Worm (Caenorhabditis elegans): ENCODE results near the gene usp-46.

Gene usp-46

ce11 chrIII:9770590-9770989 lies 5.8 kb upstream of the usp-46 start:
- TF ChIP-seq nhr-12 (tag; optimal IDR thresholded peaks at IDR 0.05) (no peak), egl-5 (tag; optimal IDR thresholded peaks at IDR 0.05) (no peak), nhr-25 (tag; optimal IDR thresholded peaks at IDR 0.05) (no peak), tbx-2 (tag; optimal IDR thresholded peaks at IDR 0.05) (no peak), snpc-4 (tag; optimal IDR thresholded peaks at IDR 0.05) (no peak), ama-1 (optimal IDR thresholded peaks at IDR 0.05) (no peak)

DNA sequence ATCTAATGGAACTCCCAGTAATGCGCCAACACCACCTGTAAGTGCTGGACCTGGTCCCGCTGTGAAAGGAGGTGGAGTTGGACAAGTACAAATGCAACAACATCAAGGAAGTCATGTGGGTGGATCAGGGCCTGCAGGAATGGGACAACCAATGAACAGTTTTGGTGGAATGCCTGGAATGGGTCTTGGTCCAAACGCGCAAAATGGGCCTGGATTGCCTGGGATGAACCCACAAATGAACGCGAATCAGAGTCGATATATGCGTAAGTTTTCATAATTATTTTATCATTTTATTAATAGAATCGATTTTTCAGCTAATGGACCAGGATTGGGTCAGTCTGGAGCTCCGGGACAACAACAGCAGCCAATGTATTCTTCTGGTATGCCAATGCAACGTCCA lies 4.0 kb upstream of the usp-46 start:
- TF ChIP-seq nfya-1 (tag; optimal IDR thresholded peaks at IDR 0.05; ENCODE audit: insufficient read depth): no peak
- no peak for TF ChIP-seq ZK546.5 (tag; optimal IDR thresholded peaks at IDR 0.05)
- TF ChIP-seq nhr-67 (tag; optimal IDR thresholded peaks at IDR 0.05): no peak
- TF ChIP-seq nhr-28 (tag; optimal IDR thresholded peaks at IDR 0.05): no peak
- no peak for TF ChIP-seq unc-62 (GFP tag; optimal IDR thresholded peaks at IDR 0.05)
- TF ChIP-seq nhr-23 (tag; optimal IDR thresholded peaks at IDR 0.05): no peak
- TF ChIP-seq aly-2 (tag; optimal IDR thresholded peaks at IDR 0.05): no peak
- no peak for TF ChIP-seq nhr-77 (tag; optimal IDR thresholded peaks at IDR 0.05)
- no peak for TF ChIP-seq lin-15B (tag; optimal IDR thresholded peaks at IDR 0.05)
- no peak for TF ChIP-seq elt-3 (tag; optimal IDR thresholded peaks at IDR 0.05)
- TF ChIP-seq nhr-237 (tag; optimal IDR thresholded peaks at IDR 0.05): no peak
- no peak for TF ChIP-seq pha-4 (tag; optimal IDR thresholded peaks at IDR 0.05)
- TF ChIP-seq elt-2 (tag; optimal IDR thresholded peaks at IDR 0.05): no peak
- no peak for TF ChIP-seq nhr-76 (tag; optimal IDR thresholded peaks at IDR 0.05)
- no peak for TF ChIP-seq ztf-4 (tag; optimal IDR thresholded peaks at IDR 0.05)
- no peak for TF ChIP-seq tbx-2 (tag; optimal IDR thresholded peaks at IDR 0.05)
- TF ChIP-seq ceh-28 (tag; optimal IDR thresholded peaks at IDR 0.05): no peak

DNA sequence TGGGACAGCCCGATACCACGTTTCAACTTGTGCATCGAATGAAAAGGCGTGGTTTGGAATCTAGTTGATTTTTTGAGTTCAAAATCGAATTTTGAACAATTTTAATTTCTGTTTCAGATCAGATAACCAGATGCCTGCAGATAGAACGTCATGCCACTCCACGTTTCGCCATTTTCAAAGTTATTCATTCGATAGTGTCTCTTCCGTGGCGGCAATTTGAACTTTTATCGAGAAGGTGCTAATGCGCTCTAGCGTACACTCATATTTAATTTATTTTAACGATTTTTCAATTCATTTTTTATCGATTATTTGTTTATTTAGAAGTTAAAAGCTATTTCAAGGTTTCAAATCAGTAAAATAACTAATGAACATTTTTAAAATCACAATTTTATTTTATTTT lies 507 bp upstream of the usp-46 start:
- TF ChIP-seq lin-15B (tag; optimal IDR thresholded peaks at IDR 0.05): peak; percentile 18
- no peak for TF ChIP-seq nhr-23 (tag; optimal IDR thresholded peaks at IDR 0.05)

DNA sequence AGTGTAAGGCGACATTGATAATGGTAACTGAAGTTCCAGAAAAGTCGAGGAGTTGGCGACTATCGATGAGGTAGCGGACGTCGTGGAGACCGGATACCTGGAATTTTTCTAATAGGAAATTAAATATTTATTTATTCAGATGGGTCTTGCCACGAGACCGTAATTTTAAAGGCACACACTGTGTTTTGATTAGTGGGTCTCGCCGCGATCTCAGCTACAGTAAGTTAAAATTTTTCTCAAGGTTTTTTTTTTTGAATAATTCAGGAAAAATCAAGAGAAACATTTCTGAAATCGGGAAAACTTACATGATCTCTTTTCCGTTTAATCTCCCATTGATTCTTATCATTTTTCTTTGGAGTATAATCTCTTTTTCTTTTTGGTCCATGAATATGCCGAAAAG lies 2.7 kb downstream of the usp-46 start:
- TF ChIP-seq daf-12 (tag; optimal IDR thresholded peaks at IDR 0.05) (no peak), ceh-82 (tag; optimal IDR thresholded peaks at IDR 0.05) (no peak)

ce11 chrIII:9780254-9780653 lies 3.8 kb downstream of the usp-46 start, which contains the start of gene sqv-3:
sqv-3 (minus strand) TSS chrIII:9780354.
- TF ChIP-seq R02D3.7 (tag; optimal IDR thresholded peaks at IDR 0.05): no peak
- no peak for TF ChIP-seq ceh-82 (tag; optimal IDR thresholded peaks at IDR 0.05)
- no peak for TF ChIP-seq skn-1 (tag; optimal IDR thresholded peaks at IDR 0.05)
- TF ChIP-seq snpc-4 (tag; optimal IDR thresholded peaks at IDR 0.05): no peak
- no peak for TF ChIP-seq daf-12 (tag; optimal IDR thresholded peaks at IDR 0.05)
- TF ChIP-seq egl-27 (tag; optimal IDR thresholded peaks at IDR 0.05): no peak
- TF ChIP-seq fos-1 (tag; optimal IDR thresholded peaks at IDR 0.05): no peak
- TF ChIP-seq mml-1 (tag; optimal IDR thresholded peaks at IDR 0.05): no peak
- no peak for TF ChIP-seq nhr-12 (tag; optimal IDR thresholded peaks at IDR 0.05)
- no peak for TF ChIP-seq mdl-1 (tag; optimal IDR thresholded peaks at IDR 0.05)
- TF ChIP-seq unc-62 (GFP tag; optimal IDR thresholded peaks at IDR 0.05): no peak
- no peak for TF ChIP-seq egl-5 (tag; optimal IDR thresholded peaks at IDR 0.05)
- TF ChIP-seq pha-4 (tag; optimal IDR thresholded peaks at IDR 0.05): no peak
- no peak for TF ChIP-seq lin-39 (tag; optimal IDR thresholded peaks at IDR 0.05)
- no peak for TF ChIP-seq elt-1 (tag; optimal IDR thresholded peaks at IDR 0.05)
- no peak for TF ChIP-seq tbx-2 (tag; optimal IDR thresholded peaks at IDR 0.05)
- no peak for TF ChIP-seq nhr-11 (tag; optimal IDR thresholded peaks at IDR 0.05)

DNA sequence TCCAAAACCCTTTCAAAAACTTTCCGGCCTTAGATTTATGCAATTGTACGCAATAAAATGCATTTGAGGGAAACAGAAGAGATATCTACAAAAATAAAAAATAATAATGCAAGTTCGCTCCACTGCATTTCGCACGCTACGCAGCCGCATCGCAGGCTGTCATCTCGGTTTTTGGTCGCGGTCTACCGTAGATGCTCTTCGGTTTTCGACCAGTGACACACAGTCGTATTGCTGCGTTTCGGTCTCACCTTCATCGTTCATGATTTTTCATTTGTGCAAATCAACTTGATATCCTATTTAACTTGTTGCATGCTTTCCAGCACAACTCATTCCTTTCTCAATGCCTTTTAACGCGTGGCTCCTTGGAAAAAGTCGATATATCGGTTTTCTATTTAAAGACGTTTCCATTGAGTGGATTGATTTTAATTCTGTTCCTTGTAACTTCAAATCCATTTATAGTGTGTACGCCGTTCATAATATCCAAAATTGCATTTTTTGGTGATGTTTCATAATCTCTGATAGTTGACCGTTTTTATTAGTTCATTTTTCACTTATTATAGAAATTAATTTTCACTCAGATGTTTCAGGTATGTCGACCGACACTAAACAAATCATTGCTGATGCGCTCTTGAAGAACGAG lies 4.4 kb downstream of the usp-46 start, which contains the start of gene vha-1:
vha-1 (plus strand) TSS at position 590 of the 640 bp plus-strand sequence.
- TF ChIP-seq egl-5 (tag; optimal IDR thresholded peaks at IDR 0.05): peak; percentile 46
- TF ChIP-seq zag-1 (tag; optimal IDR thresholded peaks at IDR 0.05): no peak
- no peak for TF ChIP-seq nhr-67 (tag; optimal IDR thresholded peaks at IDR 0.05)
- peak; percentile 63 for TF ChIP-seq unc-62 (GFP tag; optimal IDR thresholded peaks at IDR 0.05)
- peak; percentile 16 for TF ChIP-seq fkh-10 (GFP tag; optimal IDR thresholded peaks at IDR 0.05)
- TF ChIP-seq ceh-28 (tag; optimal IDR thresholded peaks at IDR 0.05): peak; percentile 66
- TF ChIP-seq nhr-28 (tag; optimal IDR thresholded peaks at IDR 0.05): no peak
- TF ChIP-seq elt-2 (tag; optimal IDR thresholded peaks at IDR 0.05): peak; percentile 84
- TF ChIP-seq daf-12 (tag; optimal IDR thresholded peaks at IDR 0.05): no peak
- TF ChIP-seq nhr-25 (tag; optimal IDR thresholded peaks at IDR 0.05): peak; percentile 65
- TF ChIP-seq nhr-11 (tag; optimal IDR thresholded peaks at IDR 0.05): no peak
- peak; percentile 75 for TF ChIP-seq skn-1 (tag; optimal IDR thresholded peaks at IDR 0.05)
- no peak for TF ChIP-seq mdl-1 (tag; optimal IDR thresholded peaks at IDR 0.05)
- no peak for TF ChIP-seq nhr-12 (tag; optimal IDR thresholded peaks at IDR 0.05)
- TF ChIP-seq nhr-43 (tag; optimal IDR thresholded peaks at IDR 0.05; ENCODE audit: poor library complexity, severe bottlenecking): peak; percentile 58
- TF ChIP-seq snpc-4 (tag; optimal IDR thresholded peaks at IDR 0.05): peak; percentile 70
- no peak for TF ChIP-seq nhr-76 (tag; optimal IDR thresholded peaks at IDR 0.05)
- TF ChIP-seq aly-2 (tag; optimal IDR thresholded peaks at IDR 0.05): no peak
- no peak for TF ChIP-seq eor-1 (tag; optimal IDR thresholded peaks at IDR 0.05)
- no peak for TF ChIP-seq ceh-9 (tag; optimal IDR thresholded peaks at IDR 0.05)
- TF ChIP-seq elt-1 (tag; optimal IDR thresholded peaks at IDR 0.05): no peak
- peak; percentile 59 for TF ChIP-seq R02D3.7 (tag; optimal IDR thresholded peaks at IDR 0.05)
- TF ChIP-seq hmg-11 (tag; optimal IDR thresholded peaks at IDR 0.05): peak; percentile 57
- peak; percentile 92 for TF ChIP-seq pha-4 (tag; optimal IDR thresholded peaks at IDR 0.05)
- TF ChIP-seq ama-1 (optimal IDR thresholded peaks at IDR 0.05): peak; percentile 74
- no peak for TF ChIP-seq ceh-16 (tag; optimal IDR thresholded peaks at IDR 0.05)
- TF ChIP-seq tbx-2 (tag; optimal IDR thresholded peaks at IDR 0.05): no peak
- TF ChIP-seq egl-27 (tag; optimal IDR thresholded peaks at IDR 0.05): no peak

Measured in whole organism, L3 larva.